Fruit fly (Drosophila melanogaster): Measurements from ENCODE around the gene CG32512.
A peak's percentile ranks its signal among the peaks of the same experiment; 100 is the strongest.

CG32512 gene

dm6 chrX:21035208-21035937 is 32.0 kb downstream of the CG32512 start, which contains the start of gene Ntf-2 (continued):
- TF ChIP-seq oc (tag; optimal IDR thresholded peaks at IDR 0.05) (no peak), MESR4 (GFP tag; optimal IDR thresholded peaks at IDR 0.05) (peak; percentile 56), Dek (tag; optimal IDR thresholded peaks at IDR 0.05) (no peak), CG12769 (tag; optimal IDR thresholded peaks at IDR 0.05) (peak; percentile 2), phol (tag; optimal IDR thresholded peaks at IDR 0.05) (peak; percentile 4), NC2β (GFP tag; optimal IDR thresholded peaks at IDR 0.05) (peak; percentile 30), bowl (GFP tag; IDR thresholded peaks at IDR 0.05) (no peak)

- TF ChIP-seq salm (tag; optimal IDR thresholded peaks at IDR 0.05) (no peak), CG7372 (GFP tag; IDR thresholded peaks at IDR 0.05) (no peak), CG7556 (GFP tag; optimal IDR thresholded peaks at IDR 0.05) (no peak), Fer2 (tag; optimal IDR thresholded peaks at IDR 0.05) (no peak), kah (GFP tag; optimal IDR thresholded peaks at IDR 0.05) (no peak), CG2116 (GFP tag; optimal IDR thresholded peaks at IDR 0.05) (no peak), D19A (tag; optimal IDR thresholded peaks at IDR 0.05) (no peak), CG6791 (GFP tag; IDR thresholded peaks at IDR 0.05; ENCODE audit: partially characterized antibody) (peak; percentile 63; the same call in 1 of the 3 replicates), CG9876 (GFP tag; optimal IDR thresholded peaks at IDR 0.05) (no peak), pnt (GFP tag; optimal IDR thresholded peaks at IDR 0.05) (no peak), klu (GFP tag; IDR thresholded peaks at IDR 0.05) (no peak), Hmr (GFP tag; optimal IDR thresholded peaks at IDR 0.05) (no peak), corto (GFP tag; optimal IDR thresholded peaks at IDR 0.05) (no peak), twi (tag; optimal IDR thresholded peaks at IDR 0.05) (no peak), stwl (tag; optimal IDR thresholded peaks at IDR 0.05) (peak; percentile 37), E2f2 (GFP tag; IDR thresholded peaks at IDR 0.05) (peak; percentile 71), CG17361 (GFP tag; IDR thresholded peaks at IDR 0.05) (no peak), fu2 (GFP tag; optimal IDR thresholded peaks at IDR 0.05) (no peak), Opbp (GFP tag; IDR thresholded peaks at IDR 0.05; ENCODE audit: partially characterized antibody) (peak; percentile 22; the same call in 1 of the 3 replicates), CG10654 (GFP tag; optimal IDR thresholded peaks at IDR 0.05) (no peak), pzg (GFP tag; optimal IDR thresholded peaks at IDR 0.05) (peak; percentile 9), scrt (GFP tag; optimal IDR thresholded peaks at IDR 0.05) (no peak), ci (GFP tag; IDR thresholded peaks at IDR 0.05) (no peak), Dp (GFP tag; optimal IDR thresholded peaks at IDR 0.05) (peak; percentile 19), CG42726 (GFP tag; IDR thresholded peaks at IDR 0.05; ENCODE audit: partially characterized antibody) (0 out of 2 replicates have a peak, but pooled peaks have one; percentile 10), fd102C (GFP tag; optimal IDR thresholded peaks at IDR 0.05) (no peak), Dref (GFP tag; IDR thresholded peaks at IDR 0.05) (peak; percentile 66), CG14965 (GFP tag; optimal IDR thresholded peaks at IDR 0.05; ENCODE audit: borderline replicate concordance) (no peak), CG15011 (GFP tag; optimal IDR thresholded peaks at IDR 0.05) (no peak), CG15479 (GFP tag; optimal IDR thresholded peaks at IDR 0.05) (no peak), hbn (GFP tag; IDR thresholded peaks at IDR 0.05; ENCODE audit: partially characterized antibody) (peak; percentile 13; the same call in 1 of the 2 replicates), CG15601 (tag; optimal IDR thresholded peaks at IDR 0.05) (no peak), odd (GFP tag; optimal IDR thresholded peaks at IDR 0.05) (no peak), al (GFP tag; IDR thresholded peaks at IDR 0.05) (no peak), row (GFP tag; IDR thresholded peaks at IDR 0.05) (no peak), CG7357 (GFP tag; IDR thresholded peaks at IDR 0.05) (no peak), D (optimal IDR thresholded peaks at IDR 0.05) (no peak), D (GFP tag; optimal IDR thresholded peaks at IDR 0.05) (no peak), CG32767 (GFP tag; IDR thresholded peaks at IDR 0.05) (no peak), mirr (GFP tag; optimal IDR thresholded peaks at IDR 0.05) (no peak), bbx (GFP tag; IDR thresholded peaks at IDR 0.05; ENCODE audit: partially characterized antibody) (peak; percentile 17; the same call in 1 of the 2 replicates)
Observed at dm6 chrX:21034638-21035037, 32.7 kb downstream of the CG32512 start.

Measured in whole organism, embryonic.